Worm (Caenorhabditis elegans): ENCODE data around the gene B0391.14.

Gene B0391.14

ce11 chrV:15585744-15586143 is 13.9 kb downstream of the B0391.14 start:
- TF ChIP-seq rnt-1 (tag; optimal IDR thresholded peaks at IDR 0.05) (peak; percentile 33), lsy-2 (tag; optimal IDR thresholded peaks at IDR 0.05) (peak in 1 of 2 experiments; percentile 5)

ce11 chrV:15578386-15578785 is 21.3 kb downstream of the B0391.14 start, which contains the start of gene F28F8.9:
Gene F28F8.9, minus strand, starts transcription at chrV:15578673.
- TF ChIP-seq Y116A8C.19 (tag; optimal IDR thresholded peaks at IDR 0.05; ENCODE audit: borderline replicate concordance) (no peak), C04F5.9 (tag; optimal IDR thresholded peaks at IDR 0.05) (no peak), ces-1 (GFP tag; optimal IDR thresholded peaks at IDR 0.05) (no peak), ceh-8 (GFP tag; optimal IDR thresholded peaks at IDR 0.05) (no peak), rnt-1 (tag; optimal IDR thresholded peaks at IDR 0.05) (peak; percentile 59), pax-3 (tag; optimal IDR thresholded peaks at IDR 0.05) (no peak), fos-1 (tag; optimal IDR thresholded peaks at IDR 0.05) (peak; percentile 41), nhr-20 (tag; optimal IDR thresholded peaks at IDR 0.05) (peak; percentile 14), fkh-8 (tag; optimal IDR thresholded peaks at IDR 0.05) (no peak), ama-1 (optimal IDR thresholded peaks at IDR 0.05) (no peak), nhr-85 (tag) (peak; percentile 49), nhr-19 (GFP tag; conservative IDR thresholded peaks at IDR 0.05) (peak; percentile 58), lsy-2 (tag; optimal IDR thresholded peaks at IDR 0.05) (peak; percentile 67 to 80), sptf-1 (tag; optimal IDR thresholded peaks at IDR 0.05) (no peak), unc-130 (tag; optimal IDR thresholded peaks at IDR 0.05) (peak; percentile 46), dsc-1 (tag; optimal IDR thresholded peaks at IDR 0.05) (no peak), vab-15 (tag; optimal IDR thresholded peaks at IDR 0.05) (no peak), efl-1 (optimal IDR thresholded peaks at IDR 0.05) (peak; percentile 44 to 94), efl-1 (GFP tag; optimal IDR thresholded peaks at IDR 0.05 in 1 of 2) (peak; percentile 93 to 99), fkh-10 (GFP tag; optimal IDR thresholded peaks at IDR 0.05) (no peak), lin-35 (GFP tag; optimal IDR thresholded peaks at IDR 0.05) (peak; percentile 95 to 98), nhr-237 (tag; optimal IDR thresholded peaks at IDR 0.05) (no peak), nhr-11 (tag; optimal IDR thresholded peaks at IDR 0.05) (no peak), C16A3.4 (tag; optimal IDR thresholded peaks at IDR 0.05) (peak; percentile 44), egl-27 (tag; optimal IDR thresholded peaks at IDR 0.05) (no peak), nhr-47 (tag; optimal IDR thresholded peaks at IDR 0.05) (peak; percentile 57), nhr-71 (tag; optimal IDR thresholded peaks at IDR 0.05) (peak; percentile 63), tbx-2 (tag; optimal IDR thresholded peaks at IDR 0.05) (peak; percentile 27), blmp-1 (tag; optimal IDR thresholded peaks at IDR 0.05) (peak; percentile 53), nhr-77 (tag; optimal IDR thresholded peaks at IDR 0.05) (no peak), nhr-90 (tag; optimal IDR thresholded peaks at IDR 0.05; ENCODE audit: poor library complexity) (peak; percentile 40), ceh-82 (tag; optimal IDR thresholded peaks at IDR 0.05) (peak in 2 of 3 experiments; percentile 25 to 46), tlp-1 (tag; optimal IDR thresholded peaks at IDR 0.05) (no peak), grh-1 (GFP tag; IDR thresholded peaks at IDR 0.05) (no peak), nhr-28 (tag; optimal IDR thresholded peaks at IDR 0.05) (no peak), lin-39 (tag; optimal IDR thresholded peaks at IDR 0.05) (no peak), mdl-1 (tag; optimal IDR thresholded peaks at IDR 0.05) (peak in 1 of 2 experiments; percentile 15), ceh-90 (tag; optimal IDR thresholded peaks at IDR 0.05) (no peak), efl-3 (GFP tag; optimal IDR thresholded peaks at IDR 0.05) (no peak), snu-23 (GFP tag; optimal IDR thresholded peaks at IDR 0.05) (peak; percentile 56), dpl-1 (GFP tag; optimal IDR thresholded peaks at IDR 0.05) (peak; percentile 91 to 96 (median 93)), xbp-1 (tag; optimal IDR thresholded peaks at IDR 0.05) (peak; percentile 52), swsn-7 (tag; optimal IDR thresholded peaks at IDR 0.05) (peak; percentile 46), aly-2 (tag; optimal IDR thresholded peaks at IDR 0.05) (no peak), snpc-4 (tag; optimal IDR thresholded peaks at IDR 0.05) (peak; percentile 40), lin-13 (GFP tag; optimal IDR thresholded peaks at IDR 0.05) (peak; percentile 43), alr-1 (tag; optimal IDR thresholded peaks at IDR 0.05; ENCODE audit: borderline replicate concordance) (no peak), skn-1 (tag; optimal IDR thresholded peaks at IDR 0.05) (peak; percentile 76), fkh-4 (tag; optimal IDR thresholded peaks at IDR 0.05; ENCODE audit: borderline replicate concordance) (no peak), unc-62 (GFP tag; optimal IDR thresholded peaks at IDR 0.05) (no peak), ztf-11 (tag; optimal IDR thresholded peaks at IDR 0.05) (no peak), hlh-4 (tag; optimal IDR thresholded peaks at IDR 0.05) (no peak)

Measured in whole organism, L1 larva.